Fruit fly (Drosophila melanogaster) whole organism, prepupa: Measurements from ENCODE around the gene CG7408.

ENCODE experiments used
- Hr38 ChIP-seq: sonication (Bioruptor generic); optimal IDR thresholded peaks from 2 replicates; lab custom pipeline; 2016; ENCODE audit warnings: missing biosample characterization, missing genetic modification characterization
- Lpt ChIP-seq: fragments of 200-800 bp; sonication (Bioruptor generic); optimal IDR thresholded peaks from 3 replicates; lab custom pipeline; 2016; ENCODE audit warnings: missing biosample characterization, missing genetic modification characterization
- fkh ChIP-seq: fragments of 200-800 bp; sonication (Bioruptor generic); optimal IDR thresholded peaks from 3 replicates; lab custom pipeline; 2017; ENCODE audit warnings: missing biosample characterization, mild to moderate bottlenecking, missing genetic modification characterization, moderate library complexity
- ss ChIP-seq, 2 experiments: fragments of 200-800 bp; sonication (Bioruptor generic); optimal IDR thresholded peaks; 2 replicates in 1 of 2; 3 replicates in 1 of 2; lab custom pipeline; 2017 to 2018; ENCODE audit warnings: mild to moderate bottlenecking in 2 of 2, missing biosample characterization in 2 of 2, missing genetic modification characterization in 2 of 2, moderate library complexity in 1 of 2

DNA sequence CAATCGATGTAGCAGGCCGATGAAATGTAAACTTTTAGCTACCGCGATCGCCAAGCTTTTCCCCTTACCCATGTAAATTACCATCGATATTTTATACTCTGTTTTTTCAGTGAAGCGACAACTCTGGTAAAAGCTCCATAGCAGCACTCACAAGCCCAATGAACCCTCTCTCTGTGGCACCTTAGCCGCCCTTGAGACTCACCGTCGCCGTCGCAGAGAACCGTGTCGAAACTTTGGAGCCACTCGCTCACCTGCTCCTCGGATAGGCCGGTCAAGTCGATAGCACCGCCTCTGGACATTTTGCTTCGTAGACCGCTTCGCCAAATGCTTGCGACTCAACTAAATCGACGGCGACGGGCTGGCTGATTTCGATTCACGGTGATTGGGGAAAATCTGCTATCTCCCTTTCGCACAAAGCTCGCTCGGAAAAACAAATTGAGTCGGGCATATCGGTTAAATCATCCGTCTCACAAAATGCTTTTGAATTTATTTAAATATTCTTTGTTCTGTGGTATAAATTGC, 37.8 kb upstream of the CG7408 start, which contains the start of gene CG5577:
- TF ChIP-seq fkh (GFP tag; lab: Kevin White, UChicago) (no peak), ss (GFP tag; optimal IDR thresholded peaks at IDR 0.05; lab: Kevin White, UChicago) (no peak), Lpt (GFP tag; lab: Kevin White, UChicago) (no peak), Hr38 (GFP tag; lab: Kevin White, UChicago) (no peak)
